Fruit fly (Drosophila melanogaster): ENCODE data around the gene Naa60.

Naa60 gene

DNA sequence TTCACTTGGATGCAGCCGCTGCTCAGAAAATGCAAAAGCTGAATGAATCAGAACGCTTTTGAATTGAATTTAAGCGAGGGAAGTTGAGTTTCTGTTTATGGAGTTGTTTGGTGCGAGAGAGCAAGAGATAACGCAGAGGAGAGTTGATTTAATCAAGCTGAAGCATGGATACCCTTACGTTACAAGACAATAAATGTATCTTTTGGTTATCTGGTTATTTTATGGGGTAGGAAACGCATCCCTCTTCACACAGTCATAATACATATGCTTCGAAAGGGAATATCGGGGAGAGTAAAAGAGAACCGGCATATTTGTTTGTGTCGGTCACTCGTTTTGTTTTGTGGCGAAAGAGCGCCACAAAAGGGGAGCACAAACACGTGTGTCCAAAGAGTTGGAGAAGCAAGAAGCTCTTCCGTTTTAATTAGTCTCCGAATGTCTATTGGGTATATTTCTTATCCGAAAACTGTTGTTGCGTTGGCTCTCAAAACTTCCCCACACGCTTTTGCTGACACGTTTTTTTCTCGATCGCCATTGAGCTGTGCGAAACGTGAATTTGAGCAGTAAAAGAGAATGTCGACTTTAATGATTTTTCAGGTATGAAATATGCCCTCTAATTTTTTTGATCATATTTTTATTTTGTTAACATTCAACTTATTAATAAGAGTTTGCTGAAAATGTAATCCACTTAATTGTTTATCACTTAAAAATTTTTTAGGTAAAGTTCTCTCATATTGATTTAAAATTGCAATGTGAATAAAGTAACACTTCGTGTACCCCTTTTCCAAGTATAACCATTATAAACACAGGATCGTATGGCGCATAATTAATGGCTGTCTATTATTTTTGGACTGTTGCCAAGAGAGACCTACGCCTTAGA, 29.8 kb upstream of the Naa60 start, which contains the start of gene Prps (continued):
- peak; percentile 65; the same call in 1 of the 2 replicates for TF ChIP-seq rib (GFP tag; IDR thresholded peaks at IDR 0.05)
- TF ChIP-seq CG30431 (GFP tag; optimal IDR thresholded peaks at IDR 0.05), result no peak
- TF ChIP-seq Jarid2 (GFP tag; optimal IDR thresholded peaks at IDR 0.05), result peak; percentile 35
- TF ChIP-seq CG7745 (tag; optimal IDR thresholded peaks at IDR 0.05), result no peak
- TF ChIP-seq bcd (GFP tag; optimal IDR thresholded peaks at IDR 0.05), result peak; percentile 68
- peak; percentile 37 for TF ChIP-seq fd3F (GFP tag; optimal IDR thresholded peaks at IDR 0.05)
- no peak for TF ChIP-seq Hmx (GFP tag; optimal IDR thresholded peaks at IDR 0.05)
- TF ChIP-seq ab (GFP tag; optimal IDR thresholded peaks at IDR 0.05), result no peak
- no peak for TF ChIP-seq CG14965 (GFP tag; optimal IDR thresholded peaks at IDR 0.05; ENCODE audit: borderline replicate concordance)
- TF ChIP-seq CG17186 (GFP tag; optimal IDR thresholded peaks at IDR 0.05), result no peak
- peak; percentile 31; the same call in 1 of the 3 replicates for TF ChIP-seq CG34224 (GFP tag; IDR thresholded peaks at IDR 0.05; ENCODE audit: partially characterized antibody)
- peak; percentile 76 for TF ChIP-seq Ptx1 (GFP tag; IDR thresholded peaks at IDR 0.05)
- no peak for TF ChIP-seq Elba2 (GFP tag; optimal IDR thresholded peaks at IDR 0.05)
- TF ChIP-seq zf30C (GFP tag; optimal IDR thresholded peaks at IDR 0.05), result no peak
- TF ChIP-seq CG18476 (GFP tag; optimal IDR thresholded peaks at IDR 0.05), result peak; percentile 2
- peak; percentile 59 for TF ChIP-seq Asciz (GFP tag; optimal IDR thresholded peaks at IDR 0.05)
- TF ChIP-seq CG5245 (GFP tag; optimal IDR thresholded peaks at IDR 0.05), result peak; percentile 56
- peak; percentile 76 to 97 for TF ChIP-seq Trl (optimal IDR thresholded peaks at IDR 0.05)
- TF ChIP-seq Trl (GFP tag; optimal IDR thresholded peaks at IDR 0.05), result peak; percentile 85
- TF ChIP-seq NfI (GFP tag; optimal IDR thresholded peaks at IDR 0.05), result peak; percentile 74
- TF ChIP-seq gt (GFP tag; IDR thresholded peaks at IDR 0.05), result no peak; the same call in 1 of the 2 replicates
- TF ChIP-seq Doc2 (GFP tag; IDR thresholded peaks at IDR 0.05), result no peak
- TF ChIP-seq ro (GFP tag; IDR thresholded peaks at IDR 0.05), result peak; percentile 50; the same call in 1 of the 2 replicates
- peak; percentile 82 for TF ChIP-seq Hand (GFP tag; optimal IDR thresholded peaks at IDR 0.05)
- TF ChIP-seq Med (GFP tag), result peak; percentile 97
- TF ChIP-seq chinmo (GFP tag; IDR thresholded peaks at IDR 0.05; ENCODE audit: partially characterized antibody), result 0 out of 4 replicates have a peak, but pooled peaks have one; percentile 58
- no peak for TF ChIP-seq Gsc (GFP tag; IDR thresholded peaks at IDR 0.05)
- TF ChIP-seq CG6765 (GFP tag; optimal IDR thresholded peaks at IDR 0.05), result peak; percentile 52
- peak; percentile 29 for TF ChIP-seq YL-1 (GFP tag; optimal IDR thresholded peaks at IDR 0.05)
- peak; percentile 77 for TF ChIP-seq BtbVII (GFP tag; optimal IDR thresholded peaks at IDR 0.05)
- peak; percentile 61 for TF ChIP-seq CG10267 (tag; optimal IDR thresholded peaks at IDR 0.05)
- peak; percentile 87 for TF ChIP-seq HLH3B (GFP tag; IDR thresholded peaks at IDR 0.05)
- no peak for TF ChIP-seq ftz-f1 (GFP tag; optimal IDR thresholded peaks at IDR 0.05)
- peak; percentile 44 for TF ChIP-seq CG7556 (GFP tag; optimal IDR thresholded peaks at IDR 0.05)
- peak; percentile 79 for TF ChIP-seq HmgZ (tag; optimal IDR thresholded peaks at IDR 0.05)
- TF ChIP-seq seq (GFP tag; IDR thresholded peaks at IDR 0.05), result peak; percentile 63; the same call in 1 of the 2 replicates
- peak; percentile 59 for TF ChIP-seq nerfin-1 (tag; optimal IDR thresholded peaks at IDR 0.05)
- TF ChIP-seq lilli (GFP tag; optimal IDR thresholded peaks at IDR 0.05), result peak; percentile 81
- peak; percentile 69 for TF ChIP-seq CoRest (tag; optimal IDR thresholded peaks at IDR 0.05)
- TF ChIP-seq Ssrp (tag; optimal IDR thresholded peaks at IDR 0.05), result no peak
- TF ChIP-seq ttk (GFP tag; IDR thresholded peaks at IDR 0.05), result peak; percentile 81
- TF ChIP-seq NC2α (GFP tag; optimal IDR thresholded peaks at IDR 0.05), result peak; percentile 37
- no peak; the same call in 1 of the 2 replicates for TF ChIP-seq Bgb (GFP tag; IDR thresholded peaks at IDR 0.05; ENCODE audit: partially characterized antibody)
- TF ChIP-seq CG10654 (GFP tag; optimal IDR thresholded peaks at IDR 0.05), result peak; percentile 75
- no peak for TF ChIP-seq aop (GFP tag; IDR thresholded peaks at IDR 0.05)
- TF ChIP-seq sd (tag; optimal IDR thresholded peaks at IDR 0.05), result peak; percentile 53
- peak; percentile 71 for TF ChIP-seq shn (GFP tag; optimal IDR thresholded peaks at IDR 0.05)
- peak; percentile 75 for TF ChIP-seq CG17385 (GFP tag; optimal IDR thresholded peaks at IDR 0.05)
- TF ChIP-seq Atf3 (GFP tag; optimal IDR thresholded peaks at IDR 0.05), result peak; percentile 35
